Fruit fly (Drosophila melanogaster) whole organism, embryonic: ENCODE results near the gene Alp9.

Source experiments
- Abd-B ChIP-seq: fragments of 200-800 bp; sonication (Bioruptor generic); optimal IDR thresholded peaks from 2 replicates; lab custom pipeline; 2018; ENCODE audit warnings: missing biosample characterization, mild to moderate bottlenecking, missing genetic modification characterization, moderate library complexity
- BEAF-32 ChIP-seq: fragments of 200-800 bp; sonication (Bioruptor generic); optimal IDR thresholded peaks from 3 replicates; lab custom pipeline; 2017; ENCODE audit warnings: missing biosample characterization, missing genetic modification characterization, mild to moderate bottlenecking, moderate library complexity, missing genetic modification reagents
- CG10366 ChIP-seq: fragments of 200-800 bp; sonication (Bioruptor generic); IDR thresholded peaks from 2 replicates; pipeline ENCODE4 v1.3.6; 2022; ENCODE audit warnings: missing biosample characterization, missing genetic modification characterization
- CG10979 ChIP-seq: fragments of 200-800 bp; sonication (Bioruptor generic); optimal IDR thresholded peaks from 2 replicates; lab custom pipeline; 2018; ENCODE audit warnings: missing biosample characterization, mild to moderate bottlenecking, missing genetic modification characterization, moderate library complexity
- CG11093 ChIP-seq: fragments of 200-800 bp; sonication (Bioruptor generic); IDR thresholded peaks from 3 replicates; pipeline ENCODE4 v1.3.6; 2022; ENCODE audit warnings: missing biosample characterization, missing genetic modification characterization
- CG12659 ChIP-seq: fragments of 200-800 bp; sonication (Bioruptor generic); optimal IDR thresholded peaks from 3 replicates; lab custom pipeline; 2017; ENCODE audit warnings: mild to moderate bottlenecking, missing biosample characterization, missing genetic modification reagents, missing genetic modification characterization
- CG16813 ChIP-seq: fragments of 200-800 bp; sonication (Bioruptor generic); IDR thresholded peaks from 3 replicates; pipeline ENCODE4 v1.3.6; 2022; ENCODE audit warnings: missing biosample characterization, missing genetic modification characterization; ENCODE audit not compliant: partially characterized antibody
- CG17829 ChIP-seq: fragments of 200-800 bp; optimal IDR thresholded peaks from 2 replicates; lab custom pipeline; 2019; ENCODE audit warnings: missing biosample characterization, mild to moderate bottlenecking, missing genetic modification characterization, moderate library complexity
- CG2116 ChIP-seq: fragments of 200-800 bp; sonication (Bioruptor generic); optimal IDR thresholded peaks from 3 replicates; lab custom pipeline; 2018; ENCODE audit warnings: missing biosample characterization, mild to moderate bottlenecking, missing genetic modification characterization
- CG2712 ChIP-seq: fragments of 200-800 bp; optimal IDR thresholded peaks from 3 replicates; lab custom pipeline; 2019; ENCODE audit warnings: missing biosample characterization, mild to moderate bottlenecking, missing genetic modification characterization, moderate library complexity
- CG3065 ChIP-seq: fragments of 200-800 bp; sonication (Bioruptor generic); optimal IDR thresholded peaks from 2 replicates; lab custom pipeline; 2016; ENCODE audit warnings: missing biosample characterization, missing genetic modification characterization
- CG3995 ChIP-seq: fragments of 200-800 bp; sonication (Bioruptor generic); optimal IDR thresholded peaks from 3 replicates; lab custom pipeline; 2016; ENCODE audit warnings: missing biosample characterization, missing genetic modification characterization
- CG6791 ChIP-seq: fragments of 200-800 bp; sonication (Bioruptor generic); IDR thresholded peaks from 3 replicates; pipeline ENCODE4 v1.3.6; 2022; ENCODE audit warnings: missing biosample characterization, missing genetic modification characterization; ENCODE audit not compliant: partially characterized antibody
- CG8290 ChIP-seq, 3 experiments: fragments of 200-800 bp; sonication (Bioruptor generic); optimal IDR thresholded peaks; 2 replicates each; lab custom pipeline; 2016 to 2019; ENCODE audit warnings: missing biosample characterization in 3 of 3, missing genetic modification characterization in 3 of 3, mild to moderate bottlenecking in 2 of 3, moderate library complexity in 1 of 3
- CHES-1-like ChIP-seq: fragments of 200-800 bp; sonication (Bioruptor generic); optimal IDR thresholded peaks from 2 replicates; lab custom pipeline; 2016; ENCODE audit warnings: missing biosample characterization, missing genetic modification characterization
- CTCF ChIP-seq: fragments of 200-800 bp; sonication (Bioruptor generic); optimal IDR thresholded peaks from 2 replicates; lab custom pipeline; 2017; ENCODE audit warnings: missing biosample characterization, mild to moderate bottlenecking, missing genetic modification characterization, moderate library complexity
- CoRest ChIP-seq: fragments of 200-800 bp; sonication (Bioruptor generic); optimal IDR thresholded peaks from 3 replicates; lab custom pipeline; 2018; ENCODE audit warnings: missing biosample characterization, mild to moderate bottlenecking, missing genetic modification characterization, moderate library complexity
- Dll ChIP-seq: fragments of 200-800 bp; sonication (Bioruptor generic); IDR thresholded peaks from 4 replicates; pipeline ENCODE4 v1.3.6; 2022; ENCODE audit warnings: missing biosample characterization, missing genetic modification characterization; ENCODE audit not compliant: partially characterized antibody
- Dp ChIP-seq: fragments of 200-800 bp; sonication (Bioruptor generic); optimal IDR thresholded peaks from 2 replicates; lab custom pipeline; 2018; ENCODE audit warnings: missing biosample characterization, mild to moderate bottlenecking, missing genetic modification characterization, moderate library complexity
- Dref ChIP-seq: fragments of 200-800 bp; sonication (Bioruptor generic); IDR thresholded peaks from 2 replicates; pipeline ENCODE4 v1.3.6; 2022; ENCODE audit warnings: missing biosample characterization, missing genetic modification characterization
- Ets97D ChIP-seq: fragments of 200-800 bp; sonication (Bioruptor generic); optimal IDR thresholded peaks from 3 replicates; lab custom pipeline; 2016; ENCODE audit warnings: missing biosample characterization, missing genetic modification characterization
- Hr51 ChIP-seq, 2 experiments: fragments of 200-800 bp; sonication (Bioruptor generic); optimal IDR thresholded peaks; 2 replicates in 1 of 2; 3 replicates in 1 of 2; lab custom pipeline; 2016 to 2018; ENCODE audit warnings: missing biosample characterization in 2 of 2, missing genetic modification characterization in 2 of 2, mild to moderate bottlenecking in 1 of 2, moderate library complexity in 1 of 2
- MBD-R2 ChIP-seq: fragments of 200-800 bp; sonication (Bioruptor generic); IDR thresholded peaks from 2 replicates; pipeline ENCODE4 v1.3.6; 2022; ENCODE audit warnings: missing biosample characterization, missing genetic modification characterization
- MESR4 ChIP-seq: fragments of 200-800 bp; sonication (Bioruptor generic); optimal IDR thresholded peaks from 2 replicates; lab custom pipeline; 2018; ENCODE audit warnings: missing biosample characterization, mild to moderate bottlenecking, missing genetic modification characterization, moderate library complexity
- Med ChIP-seq: fragments of 200-800 bp; sonication (Bioruptor generic); peaks from one replicate; lab custom pipeline; 2016; ENCODE audit warnings: missing biosample characterization, missing genetic modification characterization, mild to moderate bottlenecking, inconsistent platforms, moderate library complexity
- NK7.1 ChIP-seq: fragments of 200-800 bp; sonication (Bioruptor generic); optimal IDR thresholded peaks from 3 replicates; lab custom pipeline; 2016; ENCODE audit warnings: missing biosample characterization, missing genetic modification characterization
- Pdp1 ChIP-seq, 2 experiments: fragments of 200-800 bp; sonication (Bioruptor generic); optimal IDR thresholded peaks; 3 replicates each; lab custom pipeline; 2016; ENCODE audit warnings: missing biosample characterization in 2 of 2, missing genetic modification characterization in 2 of 2, mild to moderate bottlenecking in 1 of 2, moderate library complexity in 1 of 2
- Rfx ChIP-seq: fragments of 200-800 bp; sonication (Bioruptor generic); IDR thresholded peaks from 2 replicates; pipeline ENCODE4 v1.3.6; 2022; ENCODE audit warnings: missing biosample characterization, missing genetic modification characterization
- Scr ChIP-seq: fragments of 200-800 bp; sonication (Bioruptor generic); IDR thresholded peaks from 2 replicates; pipeline ENCODE4 v1.3.6; 2022; ENCODE audit warnings: missing biosample characterization, missing genetic modification characterization; ENCODE audit not compliant: partially characterized antibody
- Vsx1 ChIP-seq: fragments of 200-800 bp; sonication (Bioruptor generic); optimal IDR thresholded peaks from 2 replicates; lab custom pipeline; 2017; ENCODE audit warnings: missing biosample characterization, mild to moderate bottlenecking, missing genetic modification characterization, missing genetic modification reagents
- YL-1 ChIP-seq: fragments of 200-800 bp; sonication (Bioruptor generic); optimal IDR thresholded peaks from 3 replicates; lab custom pipeline; 2017; ENCODE audit warnings: missing biosample characterization, mild to moderate bottlenecking, missing genetic modification characterization
- abd-A ChIP-seq: fragments of 200-800 bp; sonication (Bioruptor generic); optimal IDR thresholded peaks from 3 replicates; lab custom pipeline; 2019; ENCODE audit warnings: missing biosample characterization, mild to moderate bottlenecking, missing genetic modification characterization, moderate library complexity
- ac ChIP-seq: fragments of 200-800 bp; sonication (Bioruptor generic); optimal IDR thresholded peaks from 3 replicates; lab custom pipeline; 2017; ENCODE audit warnings: missing biosample characterization, mild to moderate bottlenecking, missing genetic modification characterization
- bbx ChIP-seq: fragments of 200-800 bp; sonication (Bioruptor generic); IDR thresholded peaks from 2 replicates; pipeline ENCODE4 v1.3.6; 2022; ENCODE audit warnings: missing biosample characterization, missing genetic modification characterization; ENCODE audit not compliant: partially characterized antibody
- bigmax ChIP-seq: fragments of 200-800 bp; sonication (Bioruptor generic); optimal IDR thresholded peaks from 2 replicates; lab custom pipeline; 2018; ENCODE audit warnings: missing biosample characterization, mild to moderate bottlenecking, missing genetic modification characterization
- exex ChIP-seq: fragments of 200-800 bp; sonication (Bioruptor generic); optimal IDR thresholded peaks from 4 replicates; lab custom pipeline; 2018; ENCODE audit warnings: missing biosample characterization, mild to moderate bottlenecking, missing genetic modification characterization, moderate library complexity
- gfzf ChIP-seq: fragments of 200-800 bp; sonication (Bioruptor generic); optimal IDR thresholded peaks from 2 replicates; lab custom pipeline; 2016; ENCODE audit warnings: missing biosample characterization, mild to moderate bottlenecking, missing genetic modification characterization, moderate library complexity
- gt ChIP-seq: fragments of 200-800 bp; sonication (Bioruptor generic); IDR thresholded peaks from 2 replicates; pipeline ENCODE4 v1.3.6; 2022; ENCODE audit warnings: missing biosample characterization, missing genetic modification characterization
- knrl ChIP-seq: fragments of 200-800 bp; sonication (Bioruptor generic); IDR thresholded peaks from 3 replicates; pipeline ENCODE4 v1.3.6; 2022; ENCODE audit warnings: missing biosample characterization, missing genetic modification characterization; ENCODE audit not compliant: partially characterized antibody
- odd ChIP-seq: fragments of 200-800 bp; sonication (Bioruptor generic); optimal IDR thresholded peaks from 2 replicates; lab custom pipeline; 2017; ENCODE audit warnings: missing biosample characterization, mild to moderate bottlenecking, missing genetic modification characterization
- pita ChIP-seq: fragments of 200-800 bp; sonication (Bioruptor generic); optimal IDR thresholded peaks from 2 replicates; lab custom pipeline; 2017; ENCODE audit warnings: missing biosample characterization, mild to moderate bottlenecking, missing genetic modification characterization
- pzg ChIP-seq: fragments of 200-800 bp; sonication (Bioruptor generic); optimal IDR thresholded peaks from 3 replicates; lab custom pipeline; 2018; ENCODE audit warnings: missing biosample characterization, mild to moderate bottlenecking, missing genetic modification characterization, moderate library complexity
- sd ChIP-seq: fragments of 200-800 bp; sonication (Bioruptor generic); optimal IDR thresholded peaks from 3 replicates; lab custom pipeline; 2018; ENCODE audit warnings: missing biosample characterization, mild to moderate bottlenecking, missing genetic modification characterization, moderate library complexity
- stwl ChIP-seq: fragments of 200-800 bp; sonication (Bioruptor generic); optimal IDR thresholded peaks from 3 replicates; lab custom pipeline; 2018; ENCODE audit warnings: missing biosample characterization, mild to moderate bottlenecking, missing genetic modification characterization, moderate library complexity
- trem ChIP-seq: fragments of 200-800 bp; optimal IDR thresholded peaks from 3 replicates; lab custom pipeline; 2019; ENCODE audit warnings: missing biosample characterization, mild to moderate bottlenecking, missing genetic modification characterization, moderate library complexity
- unc-4 ChIP-seq: fragments of 200-800 bp; sonication (Bioruptor generic); IDR thresholded peaks from 2 replicates; pipeline ENCODE4 v1.3.6; 2022; ENCODE audit warnings: missing biosample characterization, missing genetic modification characterization; ENCODE audit not compliant: partially characterized antibody
- vvl ChIP-seq: fragments of 200-800 bp; sonication (Bioruptor generic); IDR thresholded peaks from 2 replicates; pipeline ENCODE4 v1.3.6; 2022; ENCODE audit warnings: missing biosample characterization, missing genetic modification characterization
- zen ChIP-seq: fragments of 200-800 bp; sonication (Bioruptor generic); optimal IDR thresholded peaks from 3 replicates; lab custom pipeline; 2018; ENCODE audit warnings: missing biosample characterization, mild to moderate bottlenecking, missing genetic modification characterization, moderate library complexity

Alp9 gene

dm6 chr3L:5608128-5608527 lies 12.8 kb downstream of the Alp9 start, which contains the start of gene Eaf6 (continued):
- TF ChIP-seq Abd-B (peak; percentile 60), bbx (GFP tag; lab: Robert Waterston, UW) (0 out of 2 replicates have a peak, but pooled peaks have one; percentile 20), stwl (tag; lab: Kevin White, UChicago) (peak; percentile 89), sd (tag; lab: Kevin White, UChicago) (peak; percentile 91), exex (tag; lab: Kevin White, UChicago) (peak; percentile 62), zen (tag; lab: Kevin White, UChicago) (peak; percentile 87), CoRest (tag; lab: Kevin White, UChicago) (peak; percentile 15), pzg (peak; percentile 70), vvl (peak; percentile 55; the same call in 1 of the 2 replicates), MESR4 (GFP tag; lab: Kevin White, UChicago) (peak; percentile 43), CG10366 (GFP tag; lab: Robert Waterston, UW) (no peak), knrl (GFP tag; lab: Robert Waterston, UW) (peak; percentile 54; the same call in 2 of the 3 replicates), CG11093 (GFP tag; lab: Robert Waterston, UW) (no peak), CTCF (GFP tag; lab: Kevin White, UChicago) (peak; percentile 95), CG17829 (tag; lab: Kevin White, UChicago) (peak; percentile 1), bigmax (no peak), CG8290 (GFP tag; optimal IDR thresholded peaks at IDR 0.05; lab: Kevin White, UChicago) (no peak), CG8290 (tag; optimal IDR thresholded peaks at IDR 0.05; lab: Kevin White, UChicago) (peak in 1 of 2 experiments; percentile 17), Scr (GFP tag; lab: Robert Waterston, UW) (peak; percentile 52), CG12659 (peak; percentile 58), CG16813 (GFP tag; lab: Robert Waterston, UW) (peak; percentile 15; the same call in 1 of the 3 replicates), CG2116 (GFP tag; lab: Kevin White, UChicago) (peak; percentile 72), Dp (GFP tag; lab: Kevin White, UChicago) (peak; percentile 33), NK7.1 (no peak), BEAF-32 (GFP tag; lab: Kevin White, UChicago) (peak; percentile 59), ac (no peak), Med (peak; percentile 45), CG3065 (no peak), pita (GFP tag; lab: Kevin White, UChicago) (peak; percentile 63), trem (tag; lab: Kevin White, UChicago) (peak; percentile 54), Rfx (GFP tag; lab: Robert Waterston, UW) (0 out of 2 replicates have a peak, but pooled peaks have one; percentile 13), Dll (GFP tag; lab: Robert Waterston, UW) (peak; percentile 53; the same call in 2 of the 4 replicates), Hr51 (GFP tag; optimal IDR thresholded peaks at IDR 0.05; lab: Kevin White, UChicago) (no peak), Pdp1 (GFP tag; optimal IDR thresholded peaks at IDR 0.05; lab: Kevin White, UChicago) (no peak), Ets97D (GFP tag; lab: Kevin White, UChicago) (peak; percentile 50), CG3995 (peak; percentile 25), MBD-R2 (peak; percentile 86), gt (GFP tag; lab: Robert Waterston, UW) (no peak), unc-4 (GFP tag; lab: Robert Waterston, UW) (peak; percentile 50; the same call in 1 of the 2 replicates), CG6791 (GFP tag; lab: Robert Waterston, UW) (peak; percentile 45; the same call in 1 of the 3 replicates), CG10979 (tag; lab: Kevin White, UChicago) (peak; percentile 61), odd (GFP tag; lab: Kevin White, UChicago) (no peak), YL-1 (GFP tag; lab: Kevin White, UChicago) (peak; percentile 61), Dref (GFP tag; lab: Robert Waterston, UW) (peak; percentile 88), abd-A (tag; lab: Kevin White, UChicago) (peak; percentile 84), CHES-1-like (GFP tag; lab: Kevin White, UChicago) (peak; percentile 13), Vsx1 (peak; percentile 95), gfzf (GFP tag; lab: Kevin White, UChicago) (peak; percentile 80), CG2712 (tag; lab: Kevin White, UChicago) (peak; percentile 47)
